Fruit fly (Drosophila melanogaster): ENCODE data around the gene Nup160.

Nup160 gene

dm6 chr2L:11123499-11123898 is at the start of gene Nup160, which contains the start of gene Csl4:
TSS of gene Nup160 (plus strand) at chr2L:11123777.
TSS of gene Csl4 (minus strand) at chr2L:11123567.
- TF ChIP-seq svp (GFP tag) (no peak), Eip75B (GFP tag; optimal IDR thresholded peaks at IDR 0.05) (no peak), achi (GFP tag; optimal IDR thresholded peaks at IDR 0.05) (peak; percentile 81), CG8319 (GFP tag; optimal IDR thresholded peaks at IDR 0.05) (peak; percentile 67), CG34406 (GFP tag; optimal IDR thresholded peaks at IDR 0.05) (peak; percentile 72), CG16779 (tag; optimal IDR thresholded peaks at IDR 0.05) (no peak), CG15336 (GFP tag; IDR thresholded peaks at IDR 0.05) (peak; percentile 59), CG31627 (GFP tag; optimal IDR thresholded peaks at IDR 0.05) (peak; percentile 87), ss (GFP tag; optimal IDR thresholded peaks at IDR 0.05) (no peak), Hr38 (GFP tag; optimal IDR thresholded peaks at IDR 0.05) (peak; percentile 62), Sox14 (GFP tag; optimal IDR thresholded peaks at IDR 0.05) (no peak), Eip93F (GFP tag; optimal IDR thresholded peaks at IDR 0.05) (peak; percentile 31), Sox15 (GFP tag; optimal IDR thresholded peaks at IDR 0.05) (peak; percentile 50), CG6163 (GFP tag; IDR thresholded peaks at IDR 0.05) (peak; percentile 63; the same call in 1 of the 3 replicates), CG4318 (GFP tag; optimal IDR thresholded peaks at IDR 0.05) (no peak), Hr39 (GFP tag; optimal IDR thresholded peaks at IDR 0.05) (peak; percentile 88), CG11294 (GFP tag; IDR thresholded peaks at IDR 0.05) (0 out of 2 replicates have a peak, but pooled peaks have one; percentile 48), Ets21C (GFP tag; optimal IDR thresholded peaks at IDR 0.05) (no peak), CG11902 (GFP tag; optimal IDR thresholded peaks at IDR 0.05) (peak; percentile 51), esn (GFP tag; optimal IDR thresholded peaks at IDR 0.05) (peak; percentile 87), CG6854 (GFP tag; optimal IDR thresholded peaks at IDR 0.05) (no peak), CG6792 (GFP tag; optimal IDR thresholded peaks at IDR 0.05) (peak; percentile 70), CG3032 (tag; optimal IDR thresholded peaks at IDR 0.05) (no peak), acj6 (GFP tag; optimal IDR thresholded peaks at IDR 0.05) (no peak), CG7368 (GFP tag; optimal IDR thresholded peaks at IDR 0.05) (no peak), cyc (GFP tag; optimal IDR thresholded peaks at IDR 0.05) (peak; percentile 84), Eip78C (GFP tag) (no peak), lz (GFP tag; optimal IDR thresholded peaks at IDR 0.05) (peak; percentile 86), CG11762 (GFP tag; optimal IDR thresholded peaks at IDR 0.05; ENCODE audit: insufficient read depth) (peak; percentile 58), CG9139 (GFP tag; optimal IDR thresholded peaks at IDR 0.05) (no peak), CG1621 (tag; optimal IDR thresholded peaks at IDR 0.05) (peak; percentile 68), topi (GFP tag; optimal IDR thresholded peaks at IDR 0.05) (peak; percentile 84), Smox (GFP tag; optimal IDR thresholded peaks at IDR 0.05) (no peak), Gug (GFP tag; IDR thresholded peaks at IDR 0.05) (no peak; the same call in 1 of the 2 replicates)

DNA sequence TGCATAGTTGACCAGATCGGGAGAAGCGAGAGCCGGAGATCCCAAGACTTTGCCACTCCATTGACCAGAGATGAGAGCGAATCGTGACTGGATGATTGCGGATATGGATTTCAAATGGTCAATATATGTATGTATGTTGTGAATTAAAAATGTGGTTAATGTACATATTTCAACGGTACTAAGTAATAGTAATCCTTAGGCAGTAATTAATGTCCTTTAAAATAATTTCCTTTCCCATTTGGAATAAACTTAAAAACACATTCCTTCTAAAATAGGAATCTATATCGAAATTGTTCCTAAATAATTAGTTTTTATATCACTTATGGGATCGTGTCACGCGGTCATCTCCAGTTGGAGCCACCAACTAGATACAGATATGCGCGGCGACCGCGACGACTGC is 49.6 kb upstream of the Nup160 start:
- TF ChIP-seq CG16779 (tag; optimal IDR thresholded peaks at IDR 0.05): no peak
- no peak for TF ChIP-seq CG6808 (GFP tag; optimal IDR thresholded peaks at IDR 0.05)
- TF ChIP-seq CG10669 (GFP tag; optimal IDR thresholded peaks at IDR 0.05): peak; percentile 5
- TF ChIP-seq CG6854 (GFP tag; optimal IDR thresholded peaks at IDR 0.05): no peak
- peak; percentile 43 for TF ChIP-seq Sox14 (GFP tag; optimal IDR thresholded peaks at IDR 0.05)
- no peak for TF ChIP-seq CG11294 (GFP tag; IDR thresholded peaks at IDR 0.05)
- TF ChIP-seq fkh (GFP tag; optimal IDR thresholded peaks at IDR 0.05): no peak
- TF ChIP-seq pdm3 (GFP tag; optimal IDR thresholded peaks at IDR 0.05): peak; percentile 52
- TF ChIP-seq net (GFP tag; optimal IDR thresholded peaks at IDR 0.05): peak; percentile 32
- TF ChIP-seq Lpt (GFP tag; optimal IDR thresholded peaks at IDR 0.05): peak; percentile 2
- TF ChIP-seq Sox15 (GFP tag; optimal IDR thresholded peaks at IDR 0.05): no peak
- no peak for TF ChIP-seq dac (GFP tag; optimal IDR thresholded peaks at IDR 0.05)
- no peak for TF ChIP-seq dsx (GFP tag; optimal IDR thresholded peaks at IDR 0.05; ENCODE audit: poor library complexity, severe bottlenecking)
- TF ChIP-seq Hr4 (GFP tag; optimal IDR thresholded peaks at IDR 0.05): peak; percentile 49
- no peak for TF ChIP-seq CG11902 (GFP tag; optimal IDR thresholded peaks at IDR 0.05)
- peak; percentile 34 for TF ChIP-seq Eip75B (GFP tag; optimal IDR thresholded peaks at IDR 0.05)
- peak; percentile 23 for TF ChIP-seq esn (GFP tag; optimal IDR thresholded peaks at IDR 0.05)
- peak; percentile 2 for TF ChIP-seq CG1621 (tag; optimal IDR thresholded peaks at IDR 0.05)
- TF ChIP-seq CG7368 (GFP tag; optimal IDR thresholded peaks at IDR 0.05): no peak
- TF ChIP-seq CG9139 (GFP tag; optimal IDR thresholded peaks at IDR 0.05): no peak
- TF ChIP-seq Met (GFP tag; optimal IDR thresholded peaks at IDR 0.05): no peak
- TF ChIP-seq topi (GFP tag; optimal IDR thresholded peaks at IDR 0.05): no peak
- TF ChIP-seq CG8319 (GFP tag; optimal IDR thresholded peaks at IDR 0.05): no peak
- no peak for TF ChIP-seq Hr38 (GFP tag; optimal IDR thresholded peaks at IDR 0.05)
- TF ChIP-seq cyc (GFP tag; optimal IDR thresholded peaks at IDR 0.05): no peak
- TF ChIP-seq Hr39 (GFP tag; optimal IDR thresholded peaks at IDR 0.05): peak; percentile 2
- peak; percentile 45 for TF ChIP-seq achi (GFP tag; optimal IDR thresholded peaks at IDR 0.05)
- TF ChIP-seq CG15336 (GFP tag; IDR thresholded peaks at IDR 0.05): peak; percentile 73
- TF ChIP-seq CG8119 (GFP tag; IDR thresholded peaks at IDR 0.05): peak; percentile 73
- TF ChIP-seq Ets96B (tag; optimal IDR thresholded peaks at IDR 0.05): peak; percentile 48
- TF ChIP-seq lz (GFP tag; optimal IDR thresholded peaks at IDR 0.05): no peak
- TF ChIP-seq CG8632 (GFP tag; optimal IDR thresholded peaks at IDR 0.05): peak; percentile 10
- TF ChIP-seq CG6163 (GFP tag; IDR thresholded peaks at IDR 0.05): no peak
- no peak for TF ChIP-seq ss (GFP tag; optimal IDR thresholded peaks at IDR 0.05)
- no peak for TF ChIP-seq Gug (GFP tag; IDR thresholded peaks at IDR 0.05)
- TF ChIP-seq CG31627 (GFP tag; optimal IDR thresholded peaks at IDR 0.05): peak; percentile 16
